Fruit fly (Drosophila melanogaster): ENCODE results near the gene CG18259.
A peak's percentile ranks its signal among the peaks of the same experiment; 100 is the strongest.

The CG18259 gene

DNA sequence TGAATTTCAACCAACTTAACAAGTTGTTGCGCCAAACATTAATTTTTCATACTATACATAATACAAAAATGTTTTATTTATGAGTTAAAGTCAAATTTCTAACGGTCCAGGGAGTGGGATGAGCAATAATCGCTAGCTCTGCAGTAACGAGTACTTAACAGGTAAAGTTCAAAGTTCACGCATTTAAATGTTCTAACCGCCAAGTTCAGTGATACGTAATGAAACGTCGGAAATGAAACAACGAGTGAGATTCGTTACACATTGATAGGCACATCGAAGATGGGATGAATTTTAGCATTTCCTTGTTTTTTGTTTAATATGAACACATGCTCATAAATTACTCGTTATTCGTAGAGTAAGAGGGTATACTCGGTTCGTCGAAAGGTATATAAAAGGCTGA lies 28.8 kb upstream of the CG18259 start:
- no peak for TF ChIP-seq CG8301 (tag; optimal IDR thresholded peaks at IDR 0.05)
- no peak for TF ChIP-seq gl (tag; optimal IDR thresholded peaks at IDR 0.05)

dm6 chrX:18806365-18806764 lies 23.1 kb upstream of the CG18259 start, which contains the start of gene CG7058:
Gene CG7058, plus strand, starts transcription at chrX:18806694.
- TF ChIP-seq EcR (GFP tag; optimal IDR thresholded peaks at IDR 0.05) (no peak), CG13204 (GFP tag; optimal IDR thresholded peaks at IDR 0.05) (no peak), CG34367 (tag; optimal IDR thresholded peaks at IDR 0.05) (no peak), rn (GFP tag; IDR thresholded peaks at IDR 0.05) (no peak), Snoo (tag; optimal IDR thresholded peaks at IDR 0.05) (no peak), Pif1A (GFP tag; optimal IDR thresholded peaks at IDR 0.05) (no peak), CG15710 (tag; optimal IDR thresholded peaks at IDR 0.05) (no peak), CG17806 (tag; optimal IDR thresholded peaks at IDR 0.05) (no peak), fd96Ca (GFP tag; IDR thresholded peaks at IDR 0.05) (no peak), CG14655 (GFP tag; optimal IDR thresholded peaks at IDR 0.05) (no peak), CG9948 (tag; optimal IDR thresholded peaks at IDR 0.05) (no peak), CG10348 (GFP tag; IDR thresholded peaks at IDR 0.05) (no peak), CG12605 (GFP tag; IDR thresholded peaks at IDR 0.05) (no peak), Ets98B (GFP tag; IDR thresholded peaks at IDR 0.05) (no peak), CG8159 (tag; optimal IDR thresholded peaks at IDR 0.05) (no peak), gl (tag; optimal IDR thresholded peaks at IDR 0.05) (no peak)

- no peak for TF ChIP-seq EcR (GFP tag; optimal IDR thresholded peaks at IDR 0.05)
Observed at dm6 chrX:18805036-18805435, 21.7 kb upstream of the CG18259 start.

DNA sequence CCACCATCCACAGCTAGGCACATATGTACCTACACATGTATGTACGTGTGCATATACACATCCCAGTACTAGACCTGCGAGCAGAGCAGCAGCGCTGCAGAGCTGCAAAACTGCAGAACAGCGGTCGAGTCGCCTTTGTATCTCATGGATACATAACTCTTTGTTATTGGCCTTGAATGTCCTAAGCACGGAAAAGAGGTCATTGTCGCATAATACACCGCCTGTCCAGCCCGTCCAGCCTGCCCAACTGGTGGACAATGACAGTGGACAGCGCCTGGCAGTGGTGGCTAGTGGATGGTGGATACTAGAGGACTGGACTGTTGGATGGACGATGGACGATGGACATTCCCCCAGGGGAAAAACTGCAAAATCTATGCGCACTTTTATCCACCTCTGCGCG lies 18.0 kb upstream of the CG18259 start:
- TF ChIP-seq EcR (GFP tag; optimal IDR thresholded peaks at IDR 0.05) (peak; percentile 89), Pif1B (GFP tag; optimal IDR thresholded peaks at IDR 0.05) (no peak)

- TF ChIP-seq CG8159 (tag; optimal IDR thresholded peaks at IDR 0.05), result peak; percentile 59
- peak; percentile 58 for TF ChIP-seq CG4496 (GFP tag; IDR thresholded peaks at IDR 0.05)
- TF ChIP-seq CG34367 (tag; optimal IDR thresholded peaks at IDR 0.05), result peak; percentile 65
- TF ChIP-seq Ets98B (GFP tag; IDR thresholded peaks at IDR 0.05), result no peak
- peak; percentile 85 for TF ChIP-seq CG14655 (GFP tag; optimal IDR thresholded peaks at IDR 0.05)
- TF ChIP-seq CG15710 (tag; optimal IDR thresholded peaks at IDR 0.05), result peak; percentile 52
- TF ChIP-seq CG10348 (GFP tag; IDR thresholded peaks at IDR 0.05), result no peak
- TF ChIP-seq CG13204 (GFP tag; optimal IDR thresholded peaks at IDR 0.05), result no peak
- TF ChIP-seq CG32121 (GFP tag; IDR thresholded peaks at IDR 0.05), result no peak
- TF ChIP-seq CG12605 (GFP tag; IDR thresholded peaks at IDR 0.05), result peak; percentile 29; the same call in 1 of the 2 replicates
- no peak for TF ChIP-seq rn (GFP tag; IDR thresholded peaks at IDR 0.05)
- TF ChIP-seq CG17806 (tag; optimal IDR thresholded peaks at IDR 0.05), result peak; percentile 68
- peak; percentile 81 for TF ChIP-seq CG9948 (tag; optimal IDR thresholded peaks at IDR 0.05)
- no peak for TF ChIP-seq EcR (GFP tag; optimal IDR thresholded peaks at IDR 0.05)
- TF ChIP-seq D1 (tag; optimal IDR thresholded peaks at IDR 0.05), result no peak
- peak; percentile 50 for TF ChIP-seq Pif1B (GFP tag; optimal IDR thresholded peaks at IDR 0.05)
- TF ChIP-seq CG8301 (tag; optimal IDR thresholded peaks at IDR 0.05), result peak; percentile 74
- TF ChIP-seq gl (tag; optimal IDR thresholded peaks at IDR 0.05), result peak; percentile 14
- TF ChIP-seq fd96Ca (GFP tag; IDR thresholded peaks at IDR 0.05), result peak; percentile 13; the same call in 1 of the 3 replicates
- TF ChIP-seq Pif1A (GFP tag; optimal IDR thresholded peaks at IDR 0.05), result peak; percentile 57
- TF ChIP-seq Snoo (tag; optimal IDR thresholded peaks at IDR 0.05), result no peak
Observed at dm6 chrX:18800167-18800566, 16.9 kb upstream of the CG18259 start.

- TF ChIP-seq CG4496 (GFP tag; IDR thresholded peaks at IDR 0.05), result no peak
Observed at dm6 chrX:18799307-18799855, 16.1 kb upstream of the CG18259 start.

dm6 chrX:18797567-18797966 lies 14.3 kb upstream of the CG18259 start, which contains the start of gene bnb:
Gene bnb, minus strand, starts transcription at chrX:18797687.
- TF ChIP-seq Snoo (tag; optimal IDR thresholded peaks at IDR 0.05) (no peak), Pif1B (GFP tag; optimal IDR thresholded peaks at IDR 0.05) (no peak), CG4496 (GFP tag; IDR thresholded peaks at IDR 0.05) (0 out of 3 replicates have a peak, but pooled peaks have one; percentile 24), CG13204 (GFP tag; optimal IDR thresholded peaks at IDR 0.05) (peak; percentile 66)

DNA sequence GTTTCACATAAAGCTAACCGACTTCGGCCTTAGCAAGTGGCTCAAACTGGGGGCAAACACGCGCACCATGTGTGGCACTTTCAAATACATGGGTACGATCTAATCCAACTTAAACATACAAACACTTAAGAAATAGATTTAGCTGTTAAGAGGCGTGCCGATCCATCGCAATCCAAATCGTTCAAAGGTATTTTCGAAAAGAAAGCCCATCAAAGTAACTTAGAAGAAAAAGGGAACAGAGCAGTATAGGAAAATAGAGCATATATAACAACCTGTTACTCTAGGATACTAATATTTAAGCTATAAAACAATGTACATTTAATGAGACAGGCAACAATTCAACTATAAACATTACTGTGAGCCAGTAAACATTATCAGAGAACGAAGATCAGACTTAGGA lies 8.1 kb upstream of the CG18259 start, which contains the start of gene Atg101:
TSS of gene Atg101 (plus strand) at position 301 of the 400 bp plus-strand sequence.
- TF ChIP-seq CG9948 (tag; optimal IDR thresholded peaks at IDR 0.05) (no peak), CG13204 (GFP tag; optimal IDR thresholded peaks at IDR 0.05) (no peak), CG14655 (GFP tag; optimal IDR thresholded peaks at IDR 0.05) (no peak), CG12605 (GFP tag; IDR thresholded peaks at IDR 0.05) (no peak), CG8159 (tag; optimal IDR thresholded peaks at IDR 0.05) (no peak), Pif1A (GFP tag; optimal IDR thresholded peaks at IDR 0.05) (no peak), CG8301 (tag; optimal IDR thresholded peaks at IDR 0.05) (no peak), rn (GFP tag; IDR thresholded peaks at IDR 0.05) (no peak), CG10348 (GFP tag; IDR thresholded peaks at IDR 0.05) (no peak), D1 (tag; optimal IDR thresholded peaks at IDR 0.05) (no peak), fd96Ca (GFP tag; IDR thresholded peaks at IDR 0.05) (no peak), gl (tag; optimal IDR thresholded peaks at IDR 0.05) (no peak), EcR (GFP tag; optimal IDR thresholded peaks at IDR 0.05) (no peak), CG34367 (tag; optimal IDR thresholded peaks at IDR 0.05) (no peak), CG17806 (tag; optimal IDR thresholded peaks at IDR 0.05) (no peak)
